Fruit fly (Drosophila melanogaster) whole organism, embryonic: ENCODE data around the gene CG14537.

Experiments used
- Adf1 ChIP-seq: fragments of 200-800 bp; sonication (Bioruptor generic); IDR thresholded peaks from 2 replicates; pipeline ENCODE4 v1.3.6; 2022; ENCODE audit warnings: missing biosample characterization, missing genetic modification characterization
- CG11504 ChIP-seq: fragments of 200-800 bp; sonication (Bioruptor generic); optimal IDR thresholded peaks from 3 replicates; lab custom pipeline; 2019; ENCODE audit warnings: missing biosample characterization, mild to moderate bottlenecking, missing genetic modification characterization, moderate library complexity
- CG13894 ChIP-seq: fragments of 200-800 bp; sonication (Bioruptor generic); optimal IDR thresholded peaks from 3 replicates; lab custom pipeline; 2018; ENCODE audit warnings: missing biosample characterization, mild to moderate bottlenecking, missing genetic modification characterization, moderate library complexity
- CG14860 ChIP-seq: fragments of 200-800 bp; sonication (Bioruptor generic); IDR thresholded peaks from 3 replicates; pipeline ENCODE4 v1.3.6; 2022; ENCODE audit warnings: missing biosample characterization, missing genetic modification characterization; ENCODE audit not compliant: partially characterized antibody
- CG17802 ChIP-seq: fragments of 200-800 bp; sonication (Bioruptor generic); optimal IDR thresholded peaks from 2 replicates; lab custom pipeline; 2018; ENCODE audit warnings: missing biosample characterization, mild to moderate bottlenecking, missing genetic modification characterization, moderate library complexity
- CG18619 ChIP-seq: fragments of 200-800 bp; sonication (Bioruptor generic); optimal IDR thresholded peaks from 3 replicates; lab custom pipeline; 2017; ENCODE audit warnings: missing biosample characterization, mild to moderate bottlenecking, missing genetic modification characterization
- CG2199 ChIP-seq: fragments of 200-800 bp; sonication (Bioruptor generic); IDR thresholded peaks from 3 replicates; pipeline ENCODE4 v1.3.6; 2022; ENCODE audit warnings: missing biosample characterization, missing genetic modification characterization
- CG30020 ChIP-seq: fragments of 200-800 bp; optimal IDR thresholded peaks from 2 replicates; lab custom pipeline; 2019; ENCODE audit warnings: missing biosample characterization, mild to moderate bottlenecking, missing genetic modification characterization, moderate library complexity
- CG3995 ChIP-seq: fragments of 200-800 bp; sonication (Bioruptor generic); optimal IDR thresholded peaks from 3 replicates; lab custom pipeline; 2016; ENCODE audit warnings: missing biosample characterization, missing genetic modification characterization
- CG4404 ChIP-seq: fragments of 200-800 bp; sonication (Bioruptor generic); IDR thresholded peaks from 2 replicates; pipeline ENCODE4 v1.3.6; 2022; ENCODE audit warnings: missing biosample characterization, missing genetic modification characterization
- CG4854 ChIP-seq: fragments of 200-800 bp; sonication (Bioruptor generic); optimal IDR thresholded peaks from 2 replicates; lab custom pipeline; 2016; ENCODE audit warnings: missing biosample characterization, missing genetic modification characterization, inconsistent platforms
- CG5953 ChIP-seq: fragments of 200-800 bp; sonication (Bioruptor generic); IDR thresholded peaks from 2 replicates; pipeline ENCODE4 v1.3.6; 2022; ENCODE audit warnings: missing biosample characterization, missing genetic modification characterization
- CG6254 ChIP-seq: fragments of 200-800 bp; sonication (Bioruptor generic); optimal IDR thresholded peaks from 3 replicates; lab custom pipeline; 2017; ENCODE audit warnings: mild to moderate bottlenecking, missing biosample characterization, missing genetic modification reagents, missing genetic modification characterization
- CG7556 ChIP-seq: fragments of 200-800 bp; sonication (Bioruptor generic); optimal IDR thresholded peaks from 2 replicates; lab custom pipeline; 2017; ENCODE audit warnings: missing biosample characterization, mild to moderate bottlenecking, missing genetic modification characterization
- CG8924 ChIP-seq: fragments of 200-800 bp; optimal IDR thresholded peaks from 3 replicates; lab custom pipeline; 2019; ENCODE audit warnings: missing biosample characterization, mild to moderate bottlenecking, missing genetic modification characterization, moderate library complexity
- CG9437 ChIP-seq: fragments of 200-800 bp; sonication (Bioruptor generic); optimal IDR thresholded peaks from 2 replicates; lab custom pipeline; 2018; ENCODE audit warnings: missing biosample characterization, mild to moderate bottlenecking, missing genetic modification characterization
- Ets97D ChIP-seq: fragments of 200-800 bp; sonication (Bioruptor generic); optimal IDR thresholded peaks from 3 replicates; lab custom pipeline; 2016; ENCODE audit warnings: missing biosample characterization, missing genetic modification characterization
- HHEX ChIP-seq: fragments of 200-800 bp; sonication (Bioruptor generic); optimal IDR thresholded peaks from 3 replicates; lab custom pipeline; 2017; ENCODE audit warnings: missing biosample characterization, mild to moderate bottlenecking, missing genetic modification characterization, missing genetic modification reagents
- HLHmδ ChIP-seq: fragments of 200-800 bp; sonication (Bioruptor generic); optimal IDR thresholded peaks from 2 replicates; lab custom pipeline; 2018; ENCODE audit warnings: missing biosample characterization, mild to moderate bottlenecking, missing genetic modification characterization, moderate library complexity
- Hr51 ChIP-seq, 2 experiments: fragments of 200-800 bp; sonication (Bioruptor generic); optimal IDR thresholded peaks; 2 replicates in 1 of 2; 3 replicates in 1 of 2; lab custom pipeline; 2016 to 2018; ENCODE audit warnings: missing biosample characterization in 2 of 2, missing genetic modification characterization in 2 of 2, mild to moderate bottlenecking in 1 of 2, moderate library complexity in 1 of 2
- Hsf ChIP-seq: fragments of 200-800 bp; sonication (Bioruptor generic); optimal IDR thresholded peaks from 3 replicates; lab custom pipeline; 2016; ENCODE audit warnings: missing biosample characterization, missing genetic modification characterization
- Lhr ChIP-seq: fragments of 200-800 bp; sonication (Bioruptor generic); optimal IDR thresholded peaks from 3 replicates; lab custom pipeline; 2017; ENCODE audit warnings: mild to moderate bottlenecking, missing biosample characterization, missing genetic modification reagents, missing genetic modification characterization
- Meics ChIP-seq: fragments of 200-800 bp; sonication (Bioruptor generic); optimal IDR thresholded peaks from 2 replicates; lab custom pipeline; 2017; ENCODE audit warnings: missing biosample characterization, mild to moderate bottlenecking, missing genetic modification characterization
- Mes4 ChIP-seq: fragments of 200-800 bp; sonication (Bioruptor generic); optimal IDR thresholded peaks from 2 replicates; lab custom pipeline; 2016; ENCODE audit warnings: missing biosample characterization, missing genetic modification characterization
- NfI ChIP-seq: fragments of 200-800 bp; sonication (Bioruptor generic); optimal IDR thresholded peaks from 3 replicates; lab custom pipeline; 2018; ENCODE audit warnings: missing biosample characterization, mild to moderate bottlenecking, missing genetic modification characterization, moderate library complexity
- Rx ChIP-seq: fragments of 200-800 bp; sonication (Bioruptor generic); IDR thresholded peaks from 2 replicates; pipeline ENCODE4 v1.3.6; 2022; ENCODE audit warnings: missing biosample characterization, missing genetic modification characterization
- amos ChIP-seq: fragments of 200-800 bp; sonication (Bioruptor generic); IDR thresholded peaks from 2 replicates; pipeline ENCODE4 v1.3.6; 2022; ENCODE audit warnings: missing biosample characterization, missing genetic modification characterization; ENCODE audit not compliant: partially characterized antibody
- az2 ChIP-seq: fragments of 200-800 bp; sonication (Bioruptor generic); optimal IDR thresholded peaks from 3 replicates; lab custom pipeline; 2016; ENCODE audit warnings: missing biosample characterization, missing genetic modification characterization
- crp ChIP-seq, 2 experiments: fragments of 200-800 bp; sonication (Bioruptor generic); optimal IDR thresholded peaks; 2 replicates in 1 of 2; 3 replicates in 1 of 2; lab custom pipeline; 2017; ENCODE audit warnings: missing biosample characterization in 2 of 2, missing genetic modification characterization in 2 of 2, mild to moderate bottlenecking in 1 of 2, moderate library complexity in 1 of 2
- disco-r ChIP-seq: fragments of 200-800 bp; sonication (Bioruptor generic); optimal IDR thresholded peaks from 2 replicates; lab custom pipeline; 2016; ENCODE audit warnings: missing biosample characterization, missing genetic modification characterization
- ewg ChIP-seq: fragments of 200-800 bp; sonication (Bioruptor generic); optimal IDR thresholded peaks from 3 replicates; lab custom pipeline; 2017; ENCODE audit warnings: mild to moderate bottlenecking, missing biosample characterization, missing genetic modification reagents, missing genetic modification characterization
- gce ChIP-seq: fragments of 200-800 bp; sonication (Bioruptor generic); IDR thresholded peaks from 3 replicates; pipeline ENCODE4 v1.3.6; 2022; ENCODE audit warnings: missing biosample characterization, missing genetic modification characterization
- h ChIP-seq: fragments of >200 bp; optimal IDR thresholded peaks from 2 replicates; lab custom pipeline; 2017
- jing ChIP-seq: fragments of 200-800 bp; sonication (Bioruptor generic); optimal IDR thresholded peaks from 2 replicates; lab custom pipeline; 2018; ENCODE audit warnings: missing biosample characterization, mild to moderate bottlenecking, missing genetic modification characterization
- kay ChIP-seq: fragments of 200-800 bp; sonication (Bioruptor generic); optimal IDR thresholded peaks from 2 replicates; lab custom pipeline; 2016; ENCODE audit warnings: missing biosample characterization, missing genetic modification characterization
- lola ChIP-seq, 3 experiments: fragments of >200 bp in 2 of 3; fragments of 200-800 bp in 1 of 3; sonication (Bioruptor generic) in 1 of 3; optimal IDR thresholded peaks; 2 replicates each; lab custom pipeline; 2017 to 2019; ENCODE audit warnings: missing biosample characterization in 3 of 3, missing genetic modification characterization in 3 of 3, mild to moderate bottlenecking in 1 of 3, moderate library complexity in 1 of 3
- lov ChIP-seq, 2 experiments: fragments of 200-800 bp in 1 of 2; fragments of >200 bp in 1 of 2; sonication (Bioruptor generic) in 1 of 2; IDR thresholded peaks in 1 of 2; optimal IDR thresholded peaks in 1 of 2; 2 replicates in 1 of 2; 3 replicates in 1 of 2; pipeline versions ENCODE4 v1.3.6 to Lab custom; 2017 to 2022; ENCODE audit warnings: missing biosample characterization in 1 of 2, missing genetic modification characterization in 1 of 2
- org-1 ChIP-seq: fragments of 200-800 bp; sonication (Bioruptor generic); optimal IDR thresholded peaks from 2 replicates; lab custom pipeline; 2017; ENCODE audit warnings: missing biosample characterization, missing genetic modification characterization
- pita ChIP-seq: fragments of 200-800 bp; sonication (Bioruptor generic); optimal IDR thresholded peaks from 2 replicates; lab custom pipeline; 2017; ENCODE audit warnings: missing biosample characterization, mild to moderate bottlenecking, missing genetic modification characterization
- psq ChIP-seq: fragments of 200-800 bp; sonication (Bioruptor generic); optimal IDR thresholded peaks from 2 replicates; lab custom pipeline; 2017; ENCODE audit warnings: missing biosample characterization, missing genetic modification characterization
- row ChIP-seq: fragments of 200-800 bp; sonication (Bioruptor generic); IDR thresholded peaks from 3 replicates; pipeline ENCODE4 v1.3.6; 2022; ENCODE audit warnings: missing biosample characterization, missing genetic modification characterization
- run ChIP-seq: fragments of 200-800 bp; sonication (Bioruptor generic); optimal IDR thresholded peaks from 3 replicates; lab custom pipeline; 2018; ENCODE audit warnings: missing biosample characterization, mild to moderate bottlenecking, missing genetic modification characterization
- sc ChIP-seq, 3 experiments: fragments of >200 bp in 2 of 3; fragments of 200-800 bp in 1 of 3; sonication (Bioruptor generic) in 1 of 3; optimal IDR thresholded peaks; 2 replicates in 2 of 3; 3 replicates in 1 of 3; lab custom pipeline; 2017; ENCODE audit warnings: mild to moderate bottlenecking in 1 of 3, missing biosample characterization in 1 of 3, missing genetic modification characterization in 1 of 3, missing genetic modification reagents in 1 of 3
- slbo ChIP-seq: fragments of 200-800 bp; sonication (Bioruptor generic); IDR thresholded peaks from 2 replicates; pipeline ENCODE4 v1.3.6; 2022; ENCODE audit warnings: missing biosample characterization, missing genetic modification characterization
- so ChIP-seq: fragments of 200-800 bp; sonication (Bioruptor generic); IDR thresholded peaks from 3 replicates; pipeline ENCODE4 v1.3.6; 2022; ENCODE audit warnings: missing biosample characterization, missing genetic modification characterization
- tll ChIP-seq, 2 experiments: fragments of 200-800 bp in 1 of 2; fragments of >200 bp in 1 of 2; sonication (Bioruptor generic) in 1 of 2; optimal IDR thresholded peaks; 2 replicates each; lab custom pipeline; 2017 to 2019; ENCODE audit warnings: missing biosample characterization in 2 of 2, missing genetic modification characterization in 2 of 2, mild to moderate bottlenecking in 1 of 2, moderate library complexity in 1 of 2
- twi ChIP-seq: fragments of 200-800 bp; optimal IDR thresholded peaks from 2 replicates; lab custom pipeline; 2019; ENCODE audit warnings: missing biosample characterization, mild to moderate bottlenecking, missing genetic modification characterization, moderate library complexity
- vnd ChIP-seq: fragments of 200-800 bp; sonication (Bioruptor generic); IDR thresholded peaks from 3 replicates; pipeline ENCODE4 v1.3.6; 2022; ENCODE audit warnings: missing biosample characterization, missing genetic modification characterization; ENCODE audit not compliant: partially characterized antibody
- wdn ChIP-seq: fragments of 200-800 bp; sonication (Bioruptor generic); IDR thresholded peaks from 2 replicates; pipeline ENCODE4 v1.3.6; 2022; ENCODE audit warnings: missing biosample characterization, missing genetic modification characterization

CG14537 gene

dm6 chr2L:7828231-7828630, 12.0 kb upstream of the CG14537 start (continued):
- TF ChIP-seq CG13894 (tag; lab: Kevin White, UChicago) = peak; percentile 28
- no peak for TF ChIP-seq lov (optimal IDR thresholded peaks at IDR 0.05; lab: Kevin White, UChicago)
- peak; percentile 67; the same call in 1 of the 3 replicates for TF ChIP-seq lov (GFP tag; IDR thresholded peaks at IDR 0.05; lab: Robert Waterston, UW)
- no peak for TF ChIP-seq CG7556
- TF ChIP-seq wdn (GFP tag; lab: Robert Waterston, UW) = no peak
- TF ChIP-seq jing (GFP tag; lab: Kevin White, UChicago) = no peak
- TF ChIP-seq CG9437 (GFP tag; lab: Kevin White, UChicago) = no peak
- peak; percentile 61; the same call in 2 of the 3 replicates for TF ChIP-seq CG14860 (GFP tag; lab: Robert Waterston, UW)
- peak; percentile 19 for TF ChIP-seq CG30020 (tag; lab: Kevin White, UChicago)
- TF ChIP-seq tll (GFP tag; optimal IDR thresholded peaks at IDR 0.05; lab: Kevin White, UChicago) = peak in 1 of 2 experiments; percentile 76
- no peak for TF ChIP-seq Lhr
- no peak for TF ChIP-seq Ets97D (GFP tag; lab: Kevin White, UChicago)
- no peak for TF ChIP-seq sc (optimal IDR thresholded peaks at IDR 0.05; lab: Kevin White, UChicago)
- TF ChIP-seq sc (GFP tag; optimal IDR thresholded peaks at IDR 0.05; lab: Kevin White, UChicago) = no peak
- no peak for TF ChIP-seq HHEX (GFP tag; lab: Kevin White, UChicago)
- no peak for TF ChIP-seq row (GFP tag; lab: Robert Waterston, UW)
- TF ChIP-seq CG5953 (GFP tag; lab: Robert Waterston, UW) = 0 out of 2 replicates have a peak, but pooled peaks have one; percentile 11
- no peak for TF ChIP-seq pita (GFP tag; lab: Kevin White, UChicago)
- TF ChIP-seq CG4404 (GFP tag; lab: Robert Waterston, UW) = no peak
- no peak for TF ChIP-seq az2 (GFP tag; lab: Kevin White, UChicago)
- peak in 1 of 2 experiments; percentile 13 for TF ChIP-seq Hr51 (GFP tag; optimal IDR thresholded peaks at IDR 0.05; lab: Kevin White, UChicago)
- TF ChIP-seq slbo (GFP tag; lab: Robert Waterston, UW) = peak; percentile 50
- TF ChIP-seq Hsf (GFP tag; lab: Kevin White, UChicago) = no peak
- TF ChIP-seq h (lab: Kevin White, UChicago) = no peak
- TF ChIP-seq lola (GFP tag; optimal IDR thresholded peaks at IDR 0.05; lab: Kevin White, UChicago) = no peak
- 0 out of 3 replicates have a peak, but pooled peaks have one; percentile 43 for TF ChIP-seq CG2199 (GFP tag; lab: Robert Waterston, UW)
- peak; percentile 73 for TF ChIP-seq ewg (GFP tag; lab: Kevin White, UChicago)
- TF ChIP-seq org-1 (GFP tag; lab: Kevin White, UChicago) = no peak
- no peak for TF ChIP-seq Rx (GFP tag; lab: Robert Waterston, UW)
- TF ChIP-seq vnd (GFP tag; lab: Robert Waterston, UW) = peak; percentile 7; the same call in 1 of the 3 replicates
- TF ChIP-seq Mes4 = peak; percentile 54
- TF ChIP-seq kay = peak; percentile 93
- no peak for TF ChIP-seq so (GFP tag; lab: Robert Waterston, UW)
- TF ChIP-seq twi (tag; lab: Kevin White, UChicago) = peak; percentile 53
- no peak for TF ChIP-seq CG11504
- TF ChIP-seq NfI = peak; percentile 36
- TF ChIP-seq amos = peak; percentile 57
- no peak for TF ChIP-seq CG6254 (GFP tag; lab: Kevin White, UChicago)
- TF ChIP-seq gce (GFP tag; lab: Robert Waterston, UW) = no peak
- TF ChIP-seq disco-r (GFP tag; lab: Kevin White, UChicago) = peak; percentile 26
- no peak for TF ChIP-seq crp (GFP tag; optimal IDR thresholded peaks at IDR 0.05; lab: Kevin White, UChicago)
- no peak for TF ChIP-seq CG3995 (GFP tag; lab: Kevin White, UChicago)
- peak; percentile 70 for TF ChIP-seq Adf1 (GFP tag; lab: Robert Waterston, UW)
- no peak for TF ChIP-seq run (tag; lab: Kevin White, UChicago)
- TF ChIP-seq CG8924 (tag; lab: Kevin White, UChicago) = peak; percentile 74
- TF ChIP-seq Meics (GFP tag; lab: Kevin White, UChicago) = peak; percentile 11
- TF ChIP-seq CG18619 (GFP tag; lab: Kevin White, UChicago) = peak; percentile 19
- TF ChIP-seq CG4854 (GFP tag; lab: Kevin White, UChicago) = no peak
- no peak for TF ChIP-seq CG17802 (tag; lab: Kevin White, UChicago)
- TF ChIP-seq HLHmδ (GFP tag; lab: Kevin White, UChicago) = peak; percentile 52
- TF ChIP-seq psq (GFP tag; lab: Kevin White, UChicago) = no peak
